Fruit fly (Drosophila melanogaster): ENCODE results near the gene shv.

shv gene

DNA sequence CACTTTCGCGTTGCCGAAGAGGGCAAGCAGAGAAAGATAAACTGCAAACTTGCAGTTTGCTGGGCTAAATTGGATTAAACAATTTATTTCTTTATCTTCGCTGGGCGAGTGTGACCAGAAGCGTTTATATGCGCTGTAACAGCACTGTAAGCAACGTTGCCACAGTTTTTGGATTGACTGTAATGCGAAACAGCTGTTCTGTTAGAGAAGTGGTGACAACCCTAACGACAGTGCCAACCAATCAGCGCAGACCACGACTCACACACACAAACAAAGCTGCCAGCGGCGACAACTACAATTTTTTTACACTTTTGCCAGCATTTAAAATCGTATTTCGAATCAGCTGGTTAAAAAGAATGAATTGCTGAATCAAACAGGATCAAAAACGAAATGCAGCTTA lies at the start of gene shv, which contains the start of gene crq:
shv (plus strand) TSS at position 237 of the 400 bp plus-strand sequence.
crq (minus strand) TSS at position 153 of the 400 bp plus-strand sequence.
- TF ChIP-seq CG6792 (GFP tag; optimal IDR thresholded peaks at IDR 0.05), result no peak
- 0 out of 3 replicates have a peak, but pooled peaks have one; percentile 42 for TF ChIP-seq CG6163 (GFP tag; IDR thresholded peaks at IDR 0.05)
- TF ChIP-seq CG3919 (GFP tag; optimal IDR thresholded peaks at IDR 0.05), result peak; percentile 2
- peak; percentile 74 for TF ChIP-seq Sox14 (GFP tag; optimal IDR thresholded peaks at IDR 0.05)
- TF ChIP-seq Ets21C (GFP tag; optimal IDR thresholded peaks at IDR 0.05), result no peak
- peak; percentile 11 for TF ChIP-seq CG6854 (GFP tag; optimal IDR thresholded peaks at IDR 0.05)

DNA sequence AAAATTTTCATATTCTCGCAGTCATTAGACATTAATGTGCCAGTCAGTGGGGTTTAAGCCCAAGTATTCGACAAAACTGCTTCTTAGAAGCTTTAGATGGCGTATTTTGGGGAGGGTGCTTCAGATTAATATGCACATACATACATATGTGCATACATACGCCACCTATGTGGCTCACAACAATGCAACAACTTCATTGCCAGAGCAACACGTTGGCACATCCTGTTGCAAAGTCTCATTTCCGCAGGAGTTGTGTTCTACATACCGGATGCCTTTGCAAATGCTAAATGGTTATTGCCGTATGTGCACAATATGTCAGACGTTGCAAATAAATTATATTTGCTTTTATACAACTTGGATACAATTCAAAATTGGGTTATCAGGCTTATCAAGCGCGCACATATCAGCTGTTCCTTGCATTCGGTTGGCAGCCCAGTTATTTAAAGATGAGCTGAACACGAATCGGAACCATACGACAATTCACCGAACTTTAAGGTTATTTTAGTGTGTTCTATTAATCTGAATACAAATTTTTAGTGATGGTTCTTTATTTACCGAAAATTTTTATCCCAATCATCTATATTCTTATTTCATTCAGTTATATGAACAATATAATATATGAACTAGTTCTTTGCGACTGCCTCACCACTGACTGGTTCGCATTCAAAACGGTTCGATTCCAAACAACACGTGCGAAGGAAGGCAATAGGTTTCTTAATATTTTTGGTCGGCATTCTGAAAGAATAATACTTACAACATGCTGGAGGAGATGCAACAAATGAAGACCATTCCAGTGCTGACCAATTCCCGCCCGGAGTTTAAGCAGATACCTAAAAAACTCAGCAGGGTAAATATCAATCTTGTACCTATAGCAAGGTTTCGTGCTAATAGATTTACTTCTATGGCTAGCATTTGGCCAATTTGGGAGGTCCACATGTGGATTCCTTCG lies 49.0 kb upstream of the shv start, which contains the start of gene Polr1B:
Polr1B (plus strand) TSS at position 659 of the 949 bp plus-strand sequence.
- TF ChIP-seq pdm3 (GFP tag; optimal IDR thresholded peaks at IDR 0.05) (no peak), CG6808 (GFP tag; optimal IDR thresholded peaks at IDR 0.05) (no peak), CG6163 (GFP tag; IDR thresholded peaks at IDR 0.05) (peak; percentile 33; the same call in 1 of the 3 replicates), CG15336 (GFP tag; IDR thresholded peaks at IDR 0.05) (no peak), CG6276 (GFP tag; optimal IDR thresholded peaks at IDR 0.05) (no peak), CG11294 (GFP tag; IDR thresholded peaks at IDR 0.05) (no peak), CG6792 (GFP tag; optimal IDR thresholded peaks at IDR 0.05) (no peak), lz (GFP tag; optimal IDR thresholded peaks at IDR 0.05) (peak; percentile 13), CG32006 (GFP tag; optimal IDR thresholded peaks at IDR 0.05) (no peak), CG10669 (GFP tag; optimal IDR thresholded peaks at IDR 0.05) (no peak), esn (GFP tag; optimal IDR thresholded peaks at IDR 0.05) (peak; percentile 36), CG3032 (tag; optimal IDR thresholded peaks at IDR 0.05) (no peak), Met (GFP tag; optimal IDR thresholded peaks at IDR 0.05) (no peak)

DNA sequence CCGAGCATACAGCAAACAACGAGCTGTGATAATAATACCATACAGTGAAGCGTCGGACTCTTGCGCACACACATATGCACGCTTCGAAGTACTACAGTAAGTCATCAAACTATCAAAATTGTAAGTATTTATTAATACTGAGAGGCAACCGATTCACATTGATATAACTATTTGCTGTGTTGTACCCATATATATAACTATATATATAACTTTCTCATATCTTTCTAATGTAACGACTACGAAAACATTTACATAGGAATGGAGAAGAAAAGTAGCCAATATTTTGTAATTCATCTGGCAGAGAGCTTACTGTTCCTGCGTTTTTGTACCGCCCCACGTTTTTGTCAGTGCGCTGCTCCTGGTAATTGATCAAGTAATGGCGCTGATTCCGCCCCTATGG lies 40.0 kb upstream of the shv start:
- peak; percentile 42 for TF ChIP-seq CG3032 (tag; optimal IDR thresholded peaks at IDR 0.05)
- TF ChIP-seq CG8119 (GFP tag; IDR thresholded peaks at IDR 0.05), result peak; percentile 70
- peak; percentile 3 for TF ChIP-seq dac (GFP tag; optimal IDR thresholded peaks at IDR 0.05)
- no peak for TF ChIP-seq Sox15 (GFP tag; optimal IDR thresholded peaks at IDR 0.05)
- TF ChIP-seq Hr38 (GFP tag; optimal IDR thresholded peaks at IDR 0.05), result no peak
- peak; percentile 81 for TF ChIP-seq Hr4 (GFP tag; optimal IDR thresholded peaks at IDR 0.05)
- no peak for TF ChIP-seq cyc (GFP tag; optimal IDR thresholded peaks at IDR 0.05)
- no peak for TF ChIP-seq CG31627 (GFP tag; optimal IDR thresholded peaks at IDR 0.05)
- TF ChIP-seq salr (GFP tag; optimal IDR thresholded peaks at IDR 0.05), result peak in 1 of 2 experiments; percentile 41
- no peak for TF ChIP-seq Eip75B (GFP tag; optimal IDR thresholded peaks at IDR 0.05)
- no peak for TF ChIP-seq Ets96B (tag; optimal IDR thresholded peaks at IDR 0.05)
- TF ChIP-seq CG6854 (GFP tag; optimal IDR thresholded peaks at IDR 0.05), result no peak
- TF ChIP-seq CG15336 (GFP tag; IDR thresholded peaks at IDR 0.05), result peak; percentile 66
- peak; percentile 26 for TF ChIP-seq CG11762 (GFP tag; optimal IDR thresholded peaks at IDR 0.05; ENCODE audit: insufficient read depth)
- TF ChIP-seq fd59A (GFP tag; optimal IDR thresholded peaks at IDR 0.05), result peak; percentile 22
- peak; percentile 14; the same call in 1 of the 2 replicates for TF ChIP-seq CG11294 (GFP tag; IDR thresholded peaks at IDR 0.05)

dm6 chr2L:413894-414293 lies 39.0 kb upstream of the shv start:
- TF ChIP-seq CG6163 (GFP tag; IDR thresholded peaks at IDR 0.05) (0 out of 3 replicates have a peak, but pooled peaks have one; percentile 5), Hr4 (GFP tag; optimal IDR thresholded peaks at IDR 0.05) (no peak), svp (GFP tag) (peak; percentile 94)

Measured in whole organism, prepupa.